Fruit fly (Drosophila melanogaster): ENCODE measurements around the gene CG34241.
A peak's percentile ranks its signal among the peaks of the same experiment; 100 is the strongest.

CG34241 gene

dm6 chr3L:12081679-12082520, 45.9 kb upstream of the CG34241 start, which contains the start of gene Sema5c (continued):
- TF ChIP-seq CG2875 (GFP tag; optimal IDR thresholded peaks at IDR 0.05) (peak; percentile 50), br (optimal IDR thresholded peaks at IDR 0.05) (no peak), GATAe (GFP tag; conservative IDR thresholded peaks at IDR 0.05) (0 out of 2 replicates have a peak, but pooled peaks have one; percentile 16), CG9609 (GFP tag; optimal IDR thresholded peaks at IDR 0.05) (peak; percentile 34), CG10267 (tag; optimal IDR thresholded peaks at IDR 0.05) (peak; percentile 72), Opbp (GFP tag; IDR thresholded peaks at IDR 0.05; ENCODE audit: partially characterized antibody) (peak; percentile 50; the same call in 2 of the 3 replicates), CG5180 (GFP tag; optimal IDR thresholded peaks at IDR 0.05) (peak; percentile 53), Hr39 (optimal IDR thresholded peaks at IDR 0.05) (no peak), CG9817 (tag; optimal IDR thresholded peaks at IDR 0.05) (peak; percentile 35), hb (GFP tag; IDR thresholded peaks at IDR 0.05; ENCODE audit: partially characterized antibody) (no peak), Atf-2 (GFP tag; optimal IDR thresholded peaks at IDR 0.05) (peak; percentile 33), twi (tag; optimal IDR thresholded peaks at IDR 0.05) (peak; percentile 53), CG6654 (GFP tag; optimal IDR thresholded peaks at IDR 0.05) (peak; percentile 46), CG16863 (GFP tag; optimal IDR thresholded peaks at IDR 0.05) (no peak), Taf1 (GFP tag; IDR thresholded peaks at IDR 0.05) (no peak), HmgZ (tag; optimal IDR thresholded peaks at IDR 0.05) (peak; percentile 38), tna (GFP tag; IDR thresholded peaks at IDR 0.05; ENCODE audit: partially characterized antibody) (no peak; the same call in 1 of the 2 replicates), CG4404 (GFP tag; IDR thresholded peaks at IDR 0.05) (peak; percentile 66), D19B (GFP tag; optimal IDR thresholded peaks at IDR 0.05) (peak; percentile 27), CG7987 (GFP tag; optimal IDR thresholded peaks at IDR 0.05) (no peak), otp (GFP tag; IDR thresholded peaks at IDR 0.05) (0 out of 3 replicates have a peak, but pooled peaks have one; percentile 25), cwo (GFP tag; optimal IDR thresholded peaks at IDR 0.05) (peak; percentile 38), HHEX (GFP tag; optimal IDR thresholded peaks at IDR 0.05) (peak; percentile 57), CG15073 (GFP tag; optimal IDR thresholded peaks at IDR 0.05) (no peak), MBD-R2 (GFP tag; IDR thresholded peaks at IDR 0.05) (peak; percentile 29; the same call in 1 of the 2 replicates), B-H1 (GFP tag; IDR thresholded peaks at IDR 0.05) (no peak; the same call in 2 of the 3 replicates), gcm (GFP tag; optimal IDR thresholded peaks at IDR 0.05) (peak; percentile 67), gsb-n (tag; optimal IDR thresholded peaks at IDR 0.05) (peak; percentile 66), YL-1 (GFP tag; optimal IDR thresholded peaks at IDR 0.05) (peak; percentile 27), tx (GFP tag; optimal IDR thresholded peaks at IDR 0.05) (no peak), CG3407 (GFP tag; optimal IDR thresholded peaks at IDR 0.05) (peak; percentile 10), yki (optimal IDR thresholded peaks at IDR 0.05) (no peak), ab (GFP tag; optimal IDR thresholded peaks at IDR 0.05) (no peak), CG12769 (tag; optimal IDR thresholded peaks at IDR 0.05) (peak; percentile 37), wor (GFP tag; IDR thresholded peaks at IDR 0.05) (no peak), Dad (GFP tag; optimal IDR thresholded peaks at IDR 0.05) (no peak), abd-A (tag; optimal IDR thresholded peaks at IDR 0.05) (peak; percentile 43), Hsf (GFP tag; optimal IDR thresholded peaks at IDR 0.05) (no peak), CG4328 (GFP tag; optimal IDR thresholded peaks at IDR 0.05) (no peak), Sry-δ (GFP tag; optimal IDR thresholded peaks at IDR 0.05) (no peak), CG8290 (GFP tag; optimal IDR thresholded peaks at IDR 0.05) (peak; percentile 11), CG8290 (tag; optimal IDR thresholded peaks at IDR 0.05) (peak in 1 of 2 experiments; percentile 64), CoRest (tag; optimal IDR thresholded peaks at IDR 0.05) (peak; percentile 89), CG9437 (GFP tag; optimal IDR thresholded peaks at IDR 0.05) (peak; percentile 89), z (GFP tag; IDR thresholded peaks at IDR 0.05) (0 out of 3 replicates have a peak, but pooled peaks have one; percentile 51), dmrt99B (tag; optimal IDR thresholded peaks at IDR 0.05) (peak; percentile 77), sd (tag; optimal IDR thresholded peaks at IDR 0.05) (peak; percentile 1), HLH54F (GFP tag; optimal IDR thresholded peaks at IDR 0.05) (peak; percentile 11), CG7556 (GFP tag; optimal IDR thresholded peaks at IDR 0.05) (peak; percentile 92)
